Worm (Caenorhabditis elegans) whole organism, midembryonic: ENCODE data around the gene mrpl-21.

Experiments used
- cog-1 ChIP-seq: sonication (generic microtip); optimal IDR thresholded peaks from 2 replicates; lab custom pipeline; 2016; ENCODE audit warnings: missing genetic modification characterization, missing compliant biosample characterization
- ref-1 ChIP-seq: fragments of 200-800 bp; sonication (Bioruptor generic); conservative IDR thresholded peaks from 2 replicates; pipeline ENCODE4 v1.3.6; 2022; ENCODE audit warnings: missing genetic modification reagents, missing genetic modification characterization, missing compliant biosample characterization
- tab-1 ChIP-seq: fragments of 200-800 bp; sonication (Bioruptor generic); IDR thresholded peaks from 2 replicates; pipeline ENCODE4 v1.3.6; 2022; ENCODE audit warnings: missing genetic modification characterization, missing compliant biosample characterization
- ztf-29 ChIP-seq: fragments of 200-800 bp; sonication (Bioruptor generic); IDR thresholded peaks from 2 replicates; pipeline ENCODE4 v1.3.6; 2022; ENCODE audit warnings: missing genetic modification reagents, missing genetic modification characterization, missing compliant biosample characterization

DNA sequence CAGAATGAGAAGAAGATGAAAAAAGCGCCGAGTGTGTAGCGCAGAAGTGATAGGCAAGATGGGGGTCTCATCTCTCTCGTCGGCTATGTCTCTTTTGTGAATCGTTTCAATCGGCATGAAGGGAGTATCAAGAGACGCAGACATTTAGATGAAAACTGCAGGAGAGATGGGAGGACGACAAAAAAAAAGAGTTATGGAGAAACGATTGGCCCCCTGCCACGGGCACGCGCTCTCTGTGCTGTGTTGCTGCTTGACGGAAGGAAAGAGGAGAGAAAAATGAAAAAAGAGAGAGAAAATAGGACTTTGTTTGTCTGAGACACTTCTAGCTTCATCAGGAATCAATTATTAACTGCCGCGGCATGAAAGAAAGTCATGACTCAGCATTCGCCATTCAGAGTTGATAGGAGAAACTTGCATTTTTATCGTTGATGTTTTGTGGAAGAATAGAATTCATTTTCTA is 19.7 kb downstream of the mrpl-21 start:
- TF ChIP-seq cog-1 (peak; percentile 56), ztf-29 (GFP tag; lab: Robert Waterston, UW) (peak; percentile 39; the same call in 1 of the 2 replicates), tab-1 (no peak), ref-1 (GFP tag; lab: Robert Waterston, UW) (no peak)
